Worm (Caenorhabditis elegans) whole organism, late embryonic: ENCODE measurements around the gene nstp-10.

ENCODE experiments used
- C08G9.2 ChIP-seq: sonication (generic microtip); optimal IDR thresholded peaks from 2 replicates; lab custom pipeline; 2016; ENCODE audit warnings: mild to moderate bottlenecking, missing genetic modification characterization, moderate library complexity, missing compliant biosample characterization
- K09A11.1 ChIP-seq: sonication (generic microtip); optimal IDR thresholded peaks from 2 replicates; lab custom pipeline; 2017; ENCODE audit warnings: antibody characterized with exemption, mild to moderate bottlenecking, missing genetic modification characterization, missing compliant biosample characterization; ENCODE audit not compliant: insufficient read depth
- ahr-1 ChIP-seq: sonication (generic microtip); optimal IDR thresholded peaks from 2 replicates; lab custom pipeline; 2016; ENCODE audit warnings: missing genetic modification characterization, missing compliant biosample characterization
- ama-1 ChIP-seq: fragments of 150-350 bp; optimal IDR thresholded peaks from 2 replicates; lab custom pipeline; 2014
- ceh-31 ChIP-seq: sonication (generic microtip); optimal IDR thresholded peaks from 2 replicates; lab custom pipeline; 2016; ENCODE audit warnings: missing genetic modification characterization, missing compliant biosample characterization
- che-1 ChIP-seq: sonication (generic microtip); optimal IDR thresholded peaks from 2 replicates; lab custom pipeline; 2016; ENCODE audit warnings: mild to moderate bottlenecking, missing genetic modification characterization, missing compliant biosample characterization

- TF ChIP-seq ama-1 (no peak), ahr-1 (tag; lab: Kevin White, UChicago) (no peak), K09A11.1 (tag; lab: Kevin White, UChicago) (no peak), ceh-31 (no peak), che-1 (no peak), C08G9.2 (tag; lab: Kevin White, UChicago) (no peak)
Observed at ce11 chrV:9527337-9527736, 22.3 kb downstream of the nstp-10 start.
